Fruit fly (Drosophila melanogaster) whole organism, wandering third instar larva: ENCODE measurements around the gene mRpL50.

Source experiments
- Abd-B ChIP-seq: fragments of >200 bp; optimal IDR thresholded peaks from 2 replicates; lab custom pipeline; 2017; ENCODE audit warnings: missing biosample characterization, missing genetic modification characterization
- CG9705 ChIP-seq: fragments of 200-800 bp; sonication (Bioruptor generic); optimal IDR thresholded peaks from 2 replicates; lab custom pipeline; 2018; ENCODE audit warnings: missing biosample characterization, mild to moderate bottlenecking, missing genetic modification characterization
- Hr78 ChIP-seq: fragments of >200 bp; optimal IDR thresholded peaks from 2 replicates; lab custom pipeline; 2017; ENCODE audit warnings: missing biosample characterization, missing genetic modification characterization
- OdsH ChIP-seq: fragments of 200-800 bp; sonication (Bioruptor generic); optimal IDR thresholded peaks from 2 replicates; lab custom pipeline; 2016; ENCODE audit warnings: missing biosample characterization, mild to moderate bottlenecking, missing genetic modification characterization
- dl ChIP-seq, 2 experiments: fragments of 175-275, 200-275 bp in 1 of 2; fragments of 200-275 bp in 1 of 2; sonication (Bioruptor generic); optimal IDR thresholded peaks; lab custom pipeline; 2018; ENCODE audit warnings: mild to moderate bottlenecking in 2 of 2, missing biosample characterization in 2 of 2, missing genetic modification characterization in 2 of 2, moderate library complexity in 2 of 2; ENCODE audit not compliant: partially characterized antibody in 2 of 2, insufficient read depth in 1 of 2
- dmrt93B ChIP-seq: fragments of 200-800 bp; sonication (Bioruptor generic); optimal IDR thresholded peaks from 2 replicates; lab custom pipeline; 2018; ENCODE audit warnings: missing biosample characterization, mild to moderate bottlenecking, missing genetic modification characterization
- tai ChIP-seq: sonication (Bioruptor generic); optimal IDR thresholded peaks from 2 replicates; lab custom pipeline; 2016; ENCODE audit warnings: missing biosample characterization, missing genetic modification characterization
- usp ChIP-seq: fragments of >200 bp; optimal IDR thresholded peaks from 2 replicates; lab custom pipeline; 2017; ENCODE audit warnings: missing biosample characterization, missing genetic modification characterization

- no peak for TF ChIP-seq Abd-B (GFP tag; lab: Kevin White, UChicago)
- no peak for TF ChIP-seq OdsH (GFP tag; lab: Kevin White, UChicago)
- no peak for TF ChIP-seq dmrt93B (GFP tag; lab: Kevin White, UChicago)
- TF ChIP-seq dl (GFP tag; optimal IDR thresholded peaks at IDR 0.05; lab: Kevin White, UChicago; ENCODE audit: insufficient read depth in 1 of 2, partially characterized antibody in 2 of 2), result no peak
- no peak for TF ChIP-seq usp
- TF ChIP-seq tai (GFP tag; lab: Kevin White, UChicago), result no peak
- TF ChIP-seq CG9705 (GFP tag; lab: Kevin White, UChicago), result no peak
- no peak for TF ChIP-seq Hr78 (GFP tag; lab: Kevin White, UChicago)
Observed at dm6 chr3L:7258267-7258666, 14.5 kb upstream of the mRpL50 start.
